Worm (Caenorhabditis elegans) whole organism, L3 larva: ENCODE results near the gene nhr-28.

Source experiments
- ceh-16 ChIP-seq: sonication (generic microtip); optimal IDR thresholded peaks from 2 replicates; lab custom pipeline; 2017; ENCODE audit warnings: missing biosample characterization, missing genetic modification characterization
- egl-27 ChIP-seq: sonication (generic microtip); optimal IDR thresholded peaks from 4 replicates; lab custom pipeline; 2017; ENCODE audit warnings: missing biosample characterization, missing genetic modification reagents, missing genetic modification characterization
- nhr-237 ChIP-seq: fragments of 150-350 bp; optimal IDR thresholded peaks from 2 replicates; lab custom pipeline; 2014; ENCODE audit warnings: missing biosample characterization, missing genetic modification characterization
- ztf-11 ChIP-seq: fragments of 150-350 bp; optimal IDR thresholded peaks from 2 replicates; lab custom pipeline; 2014; ENCODE audit warnings: missing biosample characterization, missing genetic modification characterization

ce11 chrX:16406632-16407031 lies 51.9 kb downstream of the nhr-28 start:
- TF ChIP-seq ceh-16 (no peak), nhr-237 (tag; lab: Kevin White, UChicago) (no peak), egl-27 (tag; lab: Kevin White, UChicago) (no peak), ztf-11 (tag; lab: Kevin White, UChicago) (no peak)
